Worm (Caenorhabditis elegans) whole organism, L1 larva: Measurements from ENCODE around the gene T04C12.11.

Experiments used
- egl-13 ChIP-seq: sonication (generic microtip); optimal IDR thresholded peaks from 2 replicates; lab custom pipeline; 2016; ENCODE audit warnings: missing genotype, missing genetic modification reagents, missing genetic modification characterization, missing compliant biosample characterization
- nhr-47 ChIP-seq: sonication (generic microtip); optimal IDR thresholded peaks from 2 replicates; lab custom pipeline; 2016; ENCODE audit warnings: mild to moderate bottlenecking, missing genetic modification characterization, moderate library complexity, missing compliant biosample characterization
- nhr-77 ChIP-seq: fragments of 150-350 bp; optimal IDR thresholded peaks from 2 replicates; lab custom pipeline; 2014; ENCODE audit warnings: missing biosample characterization, missing genetic modification characterization
- snpc-4 ChIP-seq: fragments of 150-350 bp; optimal IDR thresholded peaks from 2 replicates; lab custom pipeline; 2014; ENCODE audit warnings: missing biosample characterization, missing genetic modification characterization
- tbx-2 ChIP-seq: sonication (generic microtip); optimal IDR thresholded peaks from 2 replicates; lab custom pipeline; 2016; ENCODE audit warnings: missing genetic modification characterization, missing compliant biosample characterization

- TF ChIP-seq egl-13 (tag; lab: Kevin White, UChicago) (no peak), tbx-2 (tag; lab: Kevin White, UChicago) (no peak), nhr-47 (no peak), snpc-4 (tag; lab: Kevin White, UChicago) (no peak), nhr-77 (tag; lab: Kevin White, UChicago) (no peak)
These were observed 25.3 kb downstream of the T04C12.11 start, which contains the start of gene pptr-2 for ce11 chrV:11034748-11035147.
